Worm (Caenorhabditis elegans): ENCODE results near the gene H39E23.3.

DNA sequence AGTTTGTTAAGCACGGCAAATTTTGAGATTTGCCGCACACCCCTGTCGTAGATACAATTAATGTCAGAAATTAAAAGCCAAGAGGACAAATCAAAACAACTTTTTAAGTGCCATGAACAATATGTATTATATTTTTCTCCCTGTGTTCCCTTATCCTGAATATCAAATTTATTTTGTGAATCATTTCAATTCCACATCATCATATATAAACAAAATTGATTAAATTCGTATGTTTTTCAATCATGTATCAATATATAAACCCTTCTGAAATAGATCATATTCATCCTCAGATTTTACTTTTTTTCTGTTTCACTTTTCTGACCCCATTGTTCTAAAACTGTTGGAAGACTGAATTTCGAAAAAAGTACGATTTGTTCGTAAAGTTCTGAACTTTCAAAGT is 33.5 kb upstream of the H39E23.3 start, which contains the start of gene D1086.11:
- TF ChIP-seq mdl-1 (tag; optimal IDR thresholded peaks at IDR 0.05) (no peak), nhr-11 (tag; optimal IDR thresholded peaks at IDR 0.05) (no peak)
